Fruit fly (Drosophila melanogaster) whole organism, embryonic: Measurements from ENCODE around the gene Clk.
A peak's percentile ranks its signal among the peaks of the same experiment; 100 is the strongest.

Experiments used
- Ada2b ChIP-seq: fragments of 200-800 bp; sonication (Bioruptor generic); IDR thresholded peaks from 2 replicates; pipeline ENCODE4 v1.3.6; 2022; ENCODE audit warnings: missing biosample characterization, missing genetic modification characterization
- Blimp-1 ChIP-seq: fragments of 200-800 bp; sonication (Bioruptor generic); optimal IDR thresholded peaks from 3 replicates; lab custom pipeline; 2018; ENCODE audit warnings: missing biosample characterization, missing genetic modification characterization, mild to moderate bottlenecking, moderate library complexity, missing genetic modification reagents
- C15 ChIP-seq: fragments of 200-800 bp; sonication (Bioruptor generic); IDR thresholded peaks from 3 replicates; pipeline ENCODE4 v1.3.6; 2022; ENCODE audit warnings: missing biosample characterization, missing genetic modification characterization
- CG10366 ChIP-seq: fragments of 200-800 bp; sonication (Bioruptor generic); IDR thresholded peaks from 2 replicates; pipeline ENCODE4 v1.3.6; 2022; ENCODE audit warnings: missing biosample characterization, missing genetic modification characterization
- CG10462 ChIP-seq: fragments of 200-800 bp; sonication (Bioruptor generic); optimal IDR thresholded peaks from 2 replicates; lab custom pipeline; 2016; ENCODE audit warnings: missing biosample characterization, missing genetic modification characterization
- CG10543 ChIP-seq: fragments of 200-800 bp; sonication (Bioruptor generic); optimal IDR thresholded peaks from 3 replicates; lab custom pipeline; 2017; ENCODE audit warnings: missing biosample characterization, mild to moderate bottlenecking, missing genetic modification characterization, moderate library complexity
- CG11085 ChIP-seq: fragments of 200-800 bp; sonication (Bioruptor generic); IDR thresholded peaks from 2 replicates; pipeline ENCODE4 v1.3.6; 2022; ENCODE audit warnings: missing biosample characterization, missing genetic modification characterization
- CG12155 ChIP-seq: fragments of 200-800 bp; sonication (Bioruptor generic); optimal IDR thresholded peaks from 3 replicates; lab custom pipeline; 2016; ENCODE audit warnings: missing biosample characterization, missing genetic modification characterization
- CG12236 ChIP-seq: fragments of 200-800 bp; sonication (Bioruptor generic); optimal IDR thresholded peaks from 2 replicates; lab custom pipeline; 2016; ENCODE audit warnings: missing biosample characterization, missing genetic modification characterization
- CG12299 ChIP-seq: fragments of 200-800 bp; sonication (Bioruptor generic); optimal IDR thresholded peaks from 2 replicates; lab custom pipeline; 2018; ENCODE audit warnings: missing biosample characterization, mild to moderate bottlenecking, missing genetic modification characterization
- CG17328 ChIP-seq: fragments of 200-800 bp; sonication (Bioruptor generic); IDR thresholded peaks from 2 replicates; pipeline ENCODE4 v1.3.6; 2022; ENCODE audit warnings: missing biosample characterization, missing genetic modification characterization
- CG2116 ChIP-seq: fragments of 200-800 bp; sonication (Bioruptor generic); optimal IDR thresholded peaks from 3 replicates; lab custom pipeline; 2018; ENCODE audit warnings: missing biosample characterization, mild to moderate bottlenecking, missing genetic modification characterization
- CG2889 ChIP-seq: fragments of 200-800 bp; sonication (Bioruptor generic); IDR thresholded peaks from 3 replicates; pipeline ENCODE4 v1.3.6; 2022; ENCODE audit warnings: missing biosample characterization, missing genetic modification characterization
- CG3065 ChIP-seq: fragments of 200-800 bp; sonication (Bioruptor generic); optimal IDR thresholded peaks from 2 replicates; lab custom pipeline; 2016; ENCODE audit warnings: missing biosample characterization, missing genetic modification characterization
- CG32532 ChIP-seq: fragments of 200-800 bp; sonication (Bioruptor generic); IDR thresholded peaks from 2 replicates; pipeline ENCODE4 v1.3.6; 2022; ENCODE audit warnings: missing biosample characterization, missing genetic modification characterization
- CG3407 ChIP-seq: fragments of 200-800 bp; sonication (Bioruptor generic); optimal IDR thresholded peaks from 2 replicates; lab custom pipeline; 2018; ENCODE audit warnings: missing biosample characterization, mild to moderate bottlenecking, missing genetic modification characterization
- CG34224 ChIP-seq: fragments of 200-800 bp; sonication (Bioruptor generic); IDR thresholded peaks from 3 replicates; pipeline ENCODE4 v1.3.6; 2022; ENCODE audit warnings: missing biosample characterization, missing genetic modification characterization; ENCODE audit not compliant: partially characterized antibody
- CG34376 ChIP-seq: fragments of 200-800 bp; sonication (Bioruptor generic); optimal IDR thresholded peaks from 2 replicates; lab custom pipeline; 2018; ENCODE audit warnings: missing biosample characterization, mild to moderate bottlenecking, missing genetic modification characterization
- CG4360 ChIP-seq: fragments of 200-800 bp; sonication (Bioruptor generic); IDR thresholded peaks from 2 replicates; pipeline ENCODE4 v1.3.6; 2022; ENCODE audit warnings: missing biosample characterization, missing genetic modification characterization
- CG5180 ChIP-seq: fragments of 200-800 bp; sonication (Bioruptor generic); optimal IDR thresholded peaks from 3 replicates; lab custom pipeline; 2017; ENCODE audit warnings: missing biosample characterization, missing genetic modification characterization, mild to moderate bottlenecking, moderate library complexity, missing genetic modification reagents
- CG9797 ChIP-seq: fragments of 200-800 bp; sonication (Bioruptor generic); optimal IDR thresholded peaks from 3 replicates; lab custom pipeline; 2018; ENCODE audit warnings: missing biosample characterization, mild to moderate bottlenecking, missing genetic modification characterization
- CG9876 ChIP-seq: fragments of 200-800 bp; sonication (Bioruptor generic); optimal IDR thresholded peaks from 2 replicates; lab custom pipeline; 2016; ENCODE audit warnings: missing biosample characterization, missing genetic modification characterization
- CG9932 ChIP-seq: fragments of 200-800 bp; sonication (Bioruptor generic); IDR thresholded peaks from 2 replicates; pipeline ENCODE4 v1.3.6; 2022; ENCODE audit warnings: missing biosample characterization, missing genetic modification characterization
- Gug ChIP-seq: fragments of 200-800 bp; sonication (Bioruptor generic); IDR thresholded peaks from 4 replicates; pipeline ENCODE4 v1.3.6; 2022; ENCODE audit warnings: missing biosample characterization, missing genetic modification characterization
- H15 ChIP-seq: fragments of 200-800 bp; sonication (Bioruptor generic); IDR thresholded peaks from 3 replicates; pipeline ENCODE4 v1.3.6; 2022; ENCODE audit warnings: missing biosample characterization, missing genetic modification characterization
- HLH54F ChIP-seq: fragments of 200-800 bp; sonication (Bioruptor generic); optimal IDR thresholded peaks from 3 replicates; lab custom pipeline; 2016; ENCODE audit warnings: missing biosample characterization, missing genetic modification characterization
- Hey ChIP-seq: fragments of 200-800 bp; sonication (Bioruptor generic); optimal IDR thresholded peaks from 3 replicates; lab custom pipeline; 2018; ENCODE audit warnings: missing biosample characterization, mild to moderate bottlenecking, missing genetic modification characterization
- HmgZ ChIP-seq: fragments of 200-800 bp; sonication (Bioruptor generic); optimal IDR thresholded peaks from 2 replicates; lab custom pipeline; 2018; ENCODE audit warnings: missing biosample characterization, mild to moderate bottlenecking, missing genetic modification characterization
- Hr51 ChIP-seq, 2 experiments: fragments of 200-800 bp; sonication (Bioruptor generic); optimal IDR thresholded peaks; 2 replicates in 1 of 2; 3 replicates in 1 of 2; lab custom pipeline; 2016 to 2018; ENCODE audit warnings: missing biosample characterization in 2 of 2, missing genetic modification characterization in 2 of 2, mild to moderate bottlenecking in 1 of 2, moderate library complexity in 1 of 2
- Med ChIP-seq: fragments of 200-800 bp; sonication (Bioruptor generic); peaks from one replicate; lab custom pipeline; 2016; ENCODE audit warnings: missing biosample characterization, missing genetic modification characterization, mild to moderate bottlenecking, inconsistent platforms, moderate library complexity
- Myb ChIP-seq: fragments of 200-800 bp; sonication (Bioruptor generic); optimal IDR thresholded peaks from 2 replicates; lab custom pipeline; 2016; ENCODE audit warnings: missing biosample characterization, missing genetic modification characterization
- Ptx1 ChIP-seq: fragments of 200-800 bp; sonication (Bioruptor generic); IDR thresholded peaks from 2 replicates; pipeline ENCODE4 v1.3.6; 2022; ENCODE audit warnings: missing biosample characterization, missing genetic modification characterization
- Rfx ChIP-seq: fragments of 200-800 bp; sonication (Bioruptor generic); IDR thresholded peaks from 2 replicates; pipeline ENCODE4 v1.3.6; 2022; ENCODE audit warnings: missing biosample characterization, missing genetic modification characterization
- Sin3A ChIP-seq: fragments of >200 bp; optimal IDR thresholded peaks from 2 replicates; lab custom pipeline; 2018
- aop ChIP-seq: fragments of 200-800 bp; sonication (Bioruptor generic); IDR thresholded peaks from 2 replicates; pipeline ENCODE4 v1.3.6; 2022; ENCODE audit warnings: missing biosample characterization, missing genetic modification characterization
- chm ChIP-seq: fragments of 200-800 bp; sonication (Bioruptor generic); IDR thresholded peaks from 2 replicates; pipeline ENCODE4 v1.3.6; 2022; ENCODE audit warnings: missing biosample characterization, missing genetic modification characterization
- fd96Cb ChIP-seq: fragments of 200-800 bp; sonication (Bioruptor generic); optimal IDR thresholded peaks from 2 replicates; lab custom pipeline; 2018; ENCODE audit warnings: missing biosample characterization, mild to moderate bottlenecking, missing genetic modification characterization, moderate library complexity
- gt ChIP-seq: fragments of 200-800 bp; sonication (Bioruptor generic); IDR thresholded peaks from 2 replicates; pipeline ENCODE4 v1.3.6; 2022; ENCODE audit warnings: missing biosample characterization, missing genetic modification characterization
- klu ChIP-seq: fragments of 200-800 bp; sonication (Bioruptor generic); IDR thresholded peaks from 2 replicates; pipeline ENCODE4 v1.3.6; 2022; ENCODE audit warnings: missing biosample characterization, missing genetic modification characterization
- lmd ChIP-seq: fragments of 200-800 bp; sonication (Bioruptor generic); IDR thresholded peaks from 2 replicates; pipeline ENCODE4 v1.3.6; 2022; ENCODE audit warnings: missing biosample characterization, missing genetic modification characterization
- nmo ChIP-seq: fragments of 200-800 bp; sonication (Bioruptor generic); optimal IDR thresholded peaks from 2 replicates; lab custom pipeline; 2018; ENCODE audit warnings: missing biosample characterization, mild to moderate bottlenecking, missing genetic modification characterization, moderate library complexity
- psq ChIP-seq: fragments of 200-800 bp; sonication (Bioruptor generic); optimal IDR thresholded peaks from 2 replicates; lab custom pipeline; 2017; ENCODE audit warnings: missing biosample characterization, missing genetic modification characterization
- pum ChIP-seq: fragments of 200-800 bp; sonication (Bioruptor generic); optimal IDR thresholded peaks from 2 replicates; lab custom pipeline; 2016; ENCODE audit warnings: missing biosample characterization, missing genetic modification characterization
- run ChIP-seq: fragments of 200-800 bp; sonication (Bioruptor generic); optimal IDR thresholded peaks from 3 replicates; lab custom pipeline; 2018; ENCODE audit warnings: missing biosample characterization, mild to moderate bottlenecking, missing genetic modification characterization
- sens ChIP-seq: fragments of 200-800 bp; sonication (Bioruptor generic); peaks from one replicate; lab custom pipeline; 2016; ENCODE audit warnings: missing biosample characterization, missing genetic modification characterization
- vfl ChIP-seq: fragments of 200-800 bp; sonication (Bioruptor generic); optimal IDR thresholded peaks from 2 replicates; lab custom pipeline; 2016; ENCODE audit warnings: missing biosample characterization, missing genetic modification characterization
- vvl ChIP-seq: fragments of 200-800 bp; sonication (Bioruptor generic); IDR thresholded peaks from 2 replicates; pipeline ENCODE4 v1.3.6; 2022; ENCODE audit warnings: missing biosample characterization, missing genetic modification characterization
- zfh1 ChIP-seq: fragments of 200-800 bp; sonication (Bioruptor generic); IDR thresholded peaks from 3 replicates; pipeline ENCODE4 v1.3.6; 2022; ENCODE audit warnings: missing biosample characterization, missing genetic modification characterization
- zfh2 ChIP-seq: fragments of 200-800 bp; sonication (Bioruptor generic); optimal IDR thresholded peaks from 2 replicates; lab custom pipeline; 2016; ENCODE audit warnings: missing biosample characterization, missing genetic modification characterization

The Clk gene

dm6 chr3L:7768252-7768651, 7.2 kb downstream of the Clk start, which contains the start of gene CG32371:
Gene CG32371, minus strand, starts transcription at chr3L:7768352.
- TF ChIP-seq H15 (GFP tag; lab: Robert Waterston, UW) (no peak), psq (GFP tag; lab: Kevin White, UChicago) (no peak), CG4360 (GFP tag; lab: Robert Waterston, UW) (no peak), pum (GFP tag; lab: Kevin White, UChicago) (no peak), Blimp-1 (GFP tag; lab: Kevin White, UChicago) (no peak), CG12236 (GFP tag; lab: Kevin White, UChicago) (no peak), chm (GFP tag; lab: Robert Waterston, UW) (no peak), CG12299 (no peak), CG2889 (GFP tag; lab: Robert Waterston, UW) (no peak), CG17328 (GFP tag; lab: Robert Waterston, UW) (no peak), zfh1 (GFP tag; lab: Robert Waterston, UW) (no peak), aop (GFP tag; lab: Robert Waterston, UW) (no peak), Hr51 (GFP tag; optimal IDR thresholded peaks at IDR 0.05; lab: Kevin White, UChicago) (no peak), CG9797 (GFP tag; lab: Kevin White, UChicago) (no peak), HmgZ (tag; lab: Kevin White, UChicago) (no peak)
- TF ChIP-seq, all 482 proteins: peak for 0

dm6 chr3L:7759835-7760780, 15.3 kb downstream of the Clk start, which contains the start of gene Hn:
Gene Hn, plus strand, starts transcription at chr3L:7760453.
- peak; percentile 20 for TF ChIP-seq CG10543 (GFP tag; lab: Kevin White, UChicago)
- no peak for TF ChIP-seq C15 (GFP tag; lab: Robert Waterston, UW)
- TF ChIP-seq Ptx1 (GFP tag; lab: Robert Waterston, UW) = no peak
- no peak for TF ChIP-seq nmo
- TF ChIP-seq CG34376 (GFP tag; lab: Kevin White, UChicago) = peak; percentile 86
- 0 out of 2 replicates have a peak, but pooled peaks have one; percentile 21 for TF ChIP-seq klu
- no peak for TF ChIP-seq Sin3A (lab: Kevin White, UChicago)
- TF ChIP-seq Hey (tag; lab: Kevin White, UChicago) = no peak
- TF ChIP-seq CG10366 (GFP tag; lab: Robert Waterston, UW) = peak; percentile 20; the same call in 1 of the 2 replicates
- TF ChIP-seq CG12155 = peak; percentile 12
- TF ChIP-seq HLH54F (GFP tag; lab: Kevin White, UChicago) = peak; percentile 19
- peak; percentile 76 for TF ChIP-seq sens (GFP tag; lab: Kevin White, UChicago)
- 0 out of 2 replicates have a peak, but pooled peaks have one; percentile 29 for TF ChIP-seq CG11085 (GFP tag; lab: Robert Waterston, UW)
- TF ChIP-seq CG9876 = no peak
- TF ChIP-seq CG32532 (GFP tag; lab: Robert Waterston, UW) = peak; percentile 64; the same call in 1 of the 2 replicates
- TF ChIP-seq CG3407 (GFP tag; lab: Kevin White, UChicago) = no peak
- peak; percentile 20; the same call in 1 of the 3 replicates for TF ChIP-seq CG34224 (GFP tag; lab: Robert Waterston, UW)
- peak; percentile 69 for TF ChIP-seq Rfx (GFP tag; lab: Robert Waterston, UW)
- TF ChIP-seq vvl (GFP tag; lab: Robert Waterston, UW) = no peak
- peak; percentile 80 for TF ChIP-seq CG9932 (GFP tag; lab: Robert Waterston, UW)
- TF ChIP-seq Myb (GFP tag; lab: Kevin White, UChicago) = peak; percentile 18
- TF ChIP-seq gt (GFP tag; lab: Robert Waterston, UW) = no peak
- peak; percentile 1 for TF ChIP-seq vfl (GFP tag; lab: Kevin White, UChicago)
- no peak for TF ChIP-seq CG3065 (GFP tag; lab: Kevin White, UChicago)
- 0 out of 2 replicates have a peak, but pooled peaks have one; percentile 8 for TF ChIP-seq Ada2b (GFP tag; lab: Robert Waterston, UW)
- peak; percentile 4 for TF ChIP-seq zfh2
- no peak for TF ChIP-seq CG2116
- no peak for TF ChIP-seq Gug (GFP tag; lab: Robert Waterston, UW)
- TF ChIP-seq CG10462 (GFP tag; lab: Kevin White, UChicago) = no peak
- no peak for TF ChIP-seq CG5180 (GFP tag; lab: Kevin White, UChicago)
- TF ChIP-seq Med (GFP tag; lab: Kevin White, UChicago) = peak; percentile 83
- TF ChIP-seq lmd = peak; percentile 39; the same call in 1 of the 2 replicates
- TF ChIP-seq fd96Cb = no peak
- no peak for TF ChIP-seq run (tag; lab: Kevin White, UChicago)
